Fruit fly (Drosophila melanogaster): ENCODE data around the gene CG9628.

CG9628 gene

dm6 chr3L:14639778-14640177 is 17.2 kb downstream of the CG9628 start:
- TF ChIP-seq pan (optimal IDR thresholded peaks at IDR 0.05), result no peak
- TF ChIP-seq Dll (optimal IDR thresholded peaks at IDR 0.05), result no peak
- TF ChIP-seq CG8478 (optimal IDR thresholded peaks at IDR 0.05), result no peak
- no peak for TF ChIP-seq usp (GFP tag; optimal IDR thresholded peaks at IDR 0.05)
- TF ChIP-seq EcR (GFP tag; optimal IDR thresholded peaks at IDR 0.05), result no peak
- no peak for TF ChIP-seq psq (optimal IDR thresholded peaks at IDR 0.05)

- TF ChIP-seq psq (optimal IDR thresholded peaks at IDR 0.05) (no peak), CG8478 (optimal IDR thresholded peaks at IDR 0.05) (no peak), pan (optimal IDR thresholded peaks at IDR 0.05) (no peak), EcR (GFP tag; optimal IDR thresholded peaks at IDR 0.05) (no peak), Dll (optimal IDR thresholded peaks at IDR 0.05) (no peak), usp (GFP tag; optimal IDR thresholded peaks at IDR 0.05) (no peak)
Measured at dm6 chr3L:14640814-14641317, 18.3 kb downstream of the CG9628 start.

- no peak for TF ChIP-seq usp (GFP tag; optimal IDR thresholded peaks at IDR 0.05)
- no peak for TF ChIP-seq Dll (optimal IDR thresholded peaks at IDR 0.05)
- TF ChIP-seq pan (optimal IDR thresholded peaks at IDR 0.05), result no peak
- TF ChIP-seq psq (optimal IDR thresholded peaks at IDR 0.05), result no peak
- TF ChIP-seq EcR (GFP tag; optimal IDR thresholded peaks at IDR 0.05), result no peak
- TF ChIP-seq CG8478 (optimal IDR thresholded peaks at IDR 0.05), result no peak
Measured at dm6 chr3L:14641969-14642485, 19.4 kb downstream of the CG9628 start.

dm6 chr3L:14642820-14643219 is 20.2 kb downstream of the CG9628 start:
- TF ChIP-seq Dll (optimal IDR thresholded peaks at IDR 0.05), result no peak
- no peak for TF ChIP-seq usp (GFP tag; optimal IDR thresholded peaks at IDR 0.05)
- no peak for TF ChIP-seq CG8478 (optimal IDR thresholded peaks at IDR 0.05)
- no peak for TF ChIP-seq pan (optimal IDR thresholded peaks at IDR 0.05)
- TF ChIP-seq psq (optimal IDR thresholded peaks at IDR 0.05), result no peak
- TF ChIP-seq EcR (GFP tag; optimal IDR thresholded peaks at IDR 0.05), result no peak

dm6 chr3L:14643692-14644091 is 21.1 kb downstream of the CG9628 start:
- TF ChIP-seq Dll (optimal IDR thresholded peaks at IDR 0.05) (no peak), usp (GFP tag; optimal IDR thresholded peaks at IDR 0.05) (no peak), psq (optimal IDR thresholded peaks at IDR 0.05) (no peak), pan (optimal IDR thresholded peaks at IDR 0.05) (no peak), CG8478 (optimal IDR thresholded peaks at IDR 0.05) (no peak), EcR (GFP tag; optimal IDR thresholded peaks at IDR 0.05) (no peak)

- TF ChIP-seq CG8478 (optimal IDR thresholded peaks at IDR 0.05), result no peak
- no peak for TF ChIP-seq psq (optimal IDR thresholded peaks at IDR 0.05)
- TF ChIP-seq pan (optimal IDR thresholded peaks at IDR 0.05), result no peak
- TF ChIP-seq EcR (GFP tag; optimal IDR thresholded peaks at IDR 0.05), result no peak
- no peak for TF ChIP-seq usp (GFP tag; optimal IDR thresholded peaks at IDR 0.05)
- TF ChIP-seq Dll (optimal IDR thresholded peaks at IDR 0.05), result no peak
Measured at dm6 chr3L:14645120-14645519, 22.5 kb downstream of the CG9628 start.

dm6 chr3L:14645934-14646333 is 23.3 kb downstream of the CG9628 start:
- TF ChIP-seq Dll (optimal IDR thresholded peaks at IDR 0.05) (no peak), EcR (GFP tag; optimal IDR thresholded peaks at IDR 0.05) (no peak), psq (optimal IDR thresholded peaks at IDR 0.05) (no peak), pan (optimal IDR thresholded peaks at IDR 0.05) (no peak), usp (GFP tag; optimal IDR thresholded peaks at IDR 0.05) (no peak), CG8478 (optimal IDR thresholded peaks at IDR 0.05) (no peak)

dm6 chr3L:14647210-14647869 is 24.7 kb downstream of the CG9628 start:
- TF ChIP-seq CG8478 (optimal IDR thresholded peaks at IDR 0.05), result no peak
- TF ChIP-seq usp (GFP tag; optimal IDR thresholded peaks at IDR 0.05), result no peak
- no peak for TF ChIP-seq EcR (GFP tag; optimal IDR thresholded peaks at IDR 0.05)
- no peak for TF ChIP-seq pan (optimal IDR thresholded peaks at IDR 0.05)
- TF ChIP-seq Dll (optimal IDR thresholded peaks at IDR 0.05), result no peak
- TF ChIP-seq psq (optimal IDR thresholded peaks at IDR 0.05), result no peak

- TF ChIP-seq EcR (GFP tag; optimal IDR thresholded peaks at IDR 0.05) (no peak), psq (optimal IDR thresholded peaks at IDR 0.05) (no peak), usp (GFP tag; optimal IDR thresholded peaks at IDR 0.05) (no peak)
Measured at dm6 chr3L:14648922-14649321, 26.3 kb downstream of the CG9628 start.

- no peak for TF ChIP-seq Dll (optimal IDR thresholded peaks at IDR 0.05)
- TF ChIP-seq usp (GFP tag; optimal IDR thresholded peaks at IDR 0.05), result no peak
- TF ChIP-seq EcR (GFP tag; optimal IDR thresholded peaks at IDR 0.05), result no peak
- no peak for TF ChIP-seq pan (optimal IDR thresholded peaks at IDR 0.05)
Measured at dm6 chr3L:14650348-14650747, 27.8 kb downstream of the CG9628 start.

dm6 chr3L:14652554-14652953 is 30.0 kb downstream of the CG9628 start:
- no peak for TF ChIP-seq psq (optimal IDR thresholded peaks at IDR 0.05)
- TF ChIP-seq usp (GFP tag; optimal IDR thresholded peaks at IDR 0.05), result no peak
- TF ChIP-seq pan (optimal IDR thresholded peaks at IDR 0.05), result no peak
- TF ChIP-seq Dll (optimal IDR thresholded peaks at IDR 0.05), result no peak
- no peak for TF ChIP-seq EcR (GFP tag; optimal IDR thresholded peaks at IDR 0.05)
- no peak for TF ChIP-seq CG8478 (optimal IDR thresholded peaks at IDR 0.05)

- no peak for TF ChIP-seq psq (optimal IDR thresholded peaks at IDR 0.05)
- no peak for TF ChIP-seq pan (optimal IDR thresholded peaks at IDR 0.05)
- TF ChIP-seq CG8478 (optimal IDR thresholded peaks at IDR 0.05), result no peak
- peak in 1 of 2 experiments; percentile 1 for TF ChIP-seq EcR (GFP tag; optimal IDR thresholded peaks at IDR 0.05)
Measured at dm6 chr3L:14654737-14655136, 32.1 kb downstream of the CG9628 start.

- TF ChIP-seq Dll (optimal IDR thresholded peaks at IDR 0.05) (no peak), pan (optimal IDR thresholded peaks at IDR 0.05) (no peak), EcR (GFP tag; optimal IDR thresholded peaks at IDR 0.05) (no peak), usp (GFP tag; optimal IDR thresholded peaks at IDR 0.05) (no peak), CG8478 (optimal IDR thresholded peaks at IDR 0.05) (no peak), psq (optimal IDR thresholded peaks at IDR 0.05) (no peak)
Measured at dm6 chr3L:14655178-14655577, 32.6 kb downstream of the CG9628 start.
